Fruit fly (Drosophila melanogaster): Measurements from ENCODE around the gene CG33223.

CG33223 gene

DNA sequence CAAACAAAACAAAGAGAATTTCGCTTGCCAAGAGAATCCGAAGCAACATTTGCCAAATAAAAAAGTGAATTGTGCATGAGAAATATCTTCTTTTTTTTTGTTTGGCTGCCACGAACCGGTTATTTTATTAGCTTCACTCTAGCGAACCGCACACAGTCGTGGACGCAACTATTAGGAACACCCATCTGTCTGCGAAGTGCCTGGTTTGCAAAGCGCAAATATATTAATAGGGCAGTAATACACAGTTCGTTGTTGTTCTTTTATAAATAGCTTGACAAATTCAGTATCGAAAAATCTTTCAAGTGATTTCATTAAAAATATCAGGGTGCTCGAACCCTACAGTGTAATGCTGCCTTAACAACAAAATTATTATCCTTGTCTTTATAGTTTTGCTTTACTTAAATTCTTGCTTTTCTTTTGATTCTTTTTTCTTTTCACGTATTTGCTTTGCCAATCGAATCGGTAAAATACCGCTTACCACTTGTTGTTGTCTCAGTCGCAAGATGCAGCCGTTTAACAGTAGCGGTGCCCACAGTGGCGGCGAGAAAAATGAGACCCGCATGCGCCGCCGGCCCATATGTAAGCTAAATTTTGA lies 7.9 kb upstream of the CG33223 start (continued):
- TF ChIP-seq CG12299 (tag; optimal IDR thresholded peaks at IDR 0.05), result no peak
- no peak for TF ChIP-seq D19B (GFP tag; optimal IDR thresholded peaks at IDR 0.05)
- no peak for TF ChIP-seq oc (tag; optimal IDR thresholded peaks at IDR 0.05)
- TF ChIP-seq Hey (tag; optimal IDR thresholded peaks at IDR 0.05), result no peak
- peak; percentile 28 for TF ChIP-seq CG4820 (GFP tag; optimal IDR thresholded peaks at IDR 0.05)
- no peak for TF ChIP-seq wdn (GFP tag; IDR thresholded peaks at IDR 0.05)
- peak; percentile 4 for TF ChIP-seq pum (GFP tag; optimal IDR thresholded peaks at IDR 0.05)
- TF ChIP-seq gcm (GFP tag; optimal IDR thresholded peaks at IDR 0.05), result no peak
- no peak for TF ChIP-seq CG14667 (GFP tag; IDR thresholded peaks at IDR 0.05)
- no peak for TF ChIP-seq knrl (GFP tag; IDR thresholded peaks at IDR 0.05; ENCODE audit: partially characterized antibody)
- no peak for TF ChIP-seq CG3847 (GFP tag; IDR thresholded peaks at IDR 0.05)
- no peak for TF ChIP-seq CG1233 (GFP tag; optimal IDR thresholded peaks at IDR 0.05)
- TF ChIP-seq CG6654 (GFP tag; optimal IDR thresholded peaks at IDR 0.05), result no peak
- TF ChIP-seq CG4328 (GFP tag; optimal IDR thresholded peaks at IDR 0.05), result no peak
- TF ChIP-seq D19A (tag; optimal IDR thresholded peaks at IDR 0.05), result no peak
- peak; percentile 13 for TF ChIP-seq Hmr (GFP tag; optimal IDR thresholded peaks at IDR 0.05)
- TF ChIP-seq Blimp-1 (GFP tag; optimal IDR thresholded peaks at IDR 0.05), result no peak
- TF ChIP-seq CG2116 (GFP tag; optimal IDR thresholded peaks at IDR 0.05), result no peak
- TF ChIP-seq CG10274 (GFP tag; optimal IDR thresholded peaks at IDR 0.05), result peak; percentile 7
- no peak for TF ChIP-seq CG7786 (GFP tag; optimal IDR thresholded peaks at IDR 0.05)
- no peak for TF ChIP-seq pzg (GFP tag; optimal IDR thresholded peaks at IDR 0.05)
- no peak for TF ChIP-seq CrebB (tag; optimal IDR thresholded peaks at IDR 0.05)
- no peak for TF ChIP-seq ftz-f1 (GFP tag; optimal IDR thresholded peaks at IDR 0.05)
- no peak for TF ChIP-seq Dref (GFP tag; IDR thresholded peaks at IDR 0.05)
- TF ChIP-seq CG9727 (GFP tag; optimal IDR thresholded peaks at IDR 0.05), result no peak
- no peak for TF ChIP-seq Hr78 (GFP tag; optimal IDR thresholded peaks at IDR 0.05)
- no peak for TF ChIP-seq CG10147 (GFP tag; optimal IDR thresholded peaks at IDR 0.05)
- no peak for TF ChIP-seq BtbVII (GFP tag; optimal IDR thresholded peaks at IDR 0.05)
- no peak for TF ChIP-seq Aef1 (GFP tag; IDR thresholded peaks at IDR 0.05)
- no peak for TF ChIP-seq slou (GFP tag; optimal IDR thresholded peaks at IDR 0.05)
- TF ChIP-seq CHES-1-like (GFP tag; optimal IDR thresholded peaks at IDR 0.05), result peak; percentile 28
- TF ChIP-seq CG12769 (tag; optimal IDR thresholded peaks at IDR 0.05), result no peak
- TF ChIP-seq slbo (GFP tag; IDR thresholded peaks at IDR 0.05), result peak; percentile 53; the same call in 1 of the 2 replicates
- TF ChIP-seq Ssrp (tag; optimal IDR thresholded peaks at IDR 0.05), result no peak
- no peak for TF ChIP-seq zfh1 (GFP tag; IDR thresholded peaks at IDR 0.05)
- no peak for TF ChIP-seq sd (tag; optimal IDR thresholded peaks at IDR 0.05)
- TF ChIP-seq Pdp1 (GFP tag; optimal IDR thresholded peaks at IDR 0.05), result peak; percentile 17 to 18
- no peak for TF ChIP-seq B-H1 (GFP tag; IDR thresholded peaks at IDR 0.05)
- no peak for TF ChIP-seq CG10565 (GFP tag; optimal IDR thresholded peaks at IDR 0.05)
- TF ChIP-seq CG1603 (tag; optimal IDR thresholded peaks at IDR 0.05), result peak; percentile 2
- peak; percentile 14 for TF ChIP-seq CG2678 (tag; optimal IDR thresholded peaks at IDR 0.05)
- no peak for TF ChIP-seq CG17328 (GFP tag; IDR thresholded peaks at IDR 0.05)
- no peak for TF ChIP-seq CG30020 (tag; optimal IDR thresholded peaks at IDR 0.05)
- peak; percentile 31 to 35 for TF ChIP-seq dpn (GFP tag; optimal IDR thresholded peaks at IDR 0.05)
- no peak for TF ChIP-seq CG7963 (GFP tag; IDR thresholded peaks at IDR 0.05; ENCODE audit: partially characterized antibody)
- no peak for TF ChIP-seq CG31388 (GFP tag; optimal IDR thresholded peaks at IDR 0.05)
- 0 out of 3 replicates have a peak, but pooled peaks have one; percentile 32 for TF ChIP-seq row (GFP tag; IDR thresholded peaks at IDR 0.05)
- TF ChIP-seq esg (GFP tag; conservative IDR thresholded peaks at IDR 0.05), result no peak
- TF ChIP-seq vnd (GFP tag; IDR thresholded peaks at IDR 0.05; ENCODE audit: partially characterized antibody), result no peak
- TF ChIP-seq CG17359 (tag; optimal IDR thresholded peaks at IDR 0.05), result peak; percentile 23
